Worm (Caenorhabditis elegans) whole organism, young adult: Measurements from ENCODE around the gene vamp-7.
A peak's percentile ranks its signal among the peaks of the same experiment; 100 is the strongest.

ENCODE experiments used
- B0019.2 ChIP-seq: fragments of 200-800 bp; sonication (Bioruptor generic); conservative IDR thresholded peaks from 2 replicates; pipeline ENCODE4 v1.3.6; 2022; ENCODE audit warnings: missing genetic modification reagents, missing genetic modification characterization, missing compliant biosample characterization
- B0035.1 ChIP-seq: sonication (generic microtip); optimal IDR thresholded peaks from 2 replicates; lab custom pipeline; 2016; ENCODE audit warnings: missing genetic modification characterization, mild to moderate bottlenecking, missing compliant biosample characterization, missing genotype, missing genetic modification reagents
- D2030.7 ChIP-seq: fragments of 200-800 bp; sonication (Bioruptor generic); IDR thresholded peaks from 2 replicates; pipeline ENCODE4 v1.3.6; 2022; ENCODE audit warnings: missing genetic modification reagents, missing genetic modification characterization, missing compliant biosample characterization
- F22D6.2 ChIP-seq: sonication (generic microtip); optimal IDR thresholded peaks from 2 replicates; lab custom pipeline; 2016; ENCODE audit warnings: mild to moderate bottlenecking, missing genetic modification characterization, missing compliant biosample characterization
- F23B12.7 ChIP-seq: sonication (generic microtip); optimal IDR thresholded peaks from 2 replicates; lab custom pipeline; 2017; ENCODE audit warnings: missing genetic modification characterization, mild to moderate bottlenecking, missing compliant biosample characterization, antibody characterized with exemption, moderate library complexity; ENCODE audit not compliant: insufficient read depth
- F33H1.4 ChIP-seq: fragments of 200-800 bp; sonication (Bioruptor generic); IDR thresholded peaks from 2 replicates; pipeline ENCODE4 v1.3.6; 2022; ENCODE audit warnings: missing genetic modification reagents, missing genetic modification characterization, missing compliant biosample characterization
- F37B4.10 ChIP-seq: fragments of 200-800 bp; sonication (Bioruptor generic); IDR thresholded peaks from 2 replicates; pipeline ENCODE4 v1.3.6; 2022; ENCODE audit warnings: missing genetic modification characterization, missing compliant biosample characterization
- K12H6.12 ChIP-seq: fragments of 200-800 bp; sonication (Bioruptor generic); optimal IDR thresholded peaks from 2 replicates; lab custom pipeline; 2018; ENCODE audit warnings: mild to moderate bottlenecking, missing genetic modification characterization, missing compliant biosample characterization
- T07F8.4 ChIP-seq: sonication (generic microtip); optimal IDR thresholded peaks from 2 replicates; lab custom pipeline; 2016; ENCODE audit warnings: mild to moderate bottlenecking, missing genetic modification characterization, moderate library complexity, missing compliant biosample characterization
- T26A5.8 ChIP-seq: sonication (generic microtip); optimal IDR thresholded peaks from 2 replicates; lab custom pipeline; 2016; ENCODE audit warnings: missing genetic modification characterization, missing compliant biosample characterization
- Y67H2A.10 ChIP-seq: fragments of 200-800 bp; sonication (Bioruptor generic); conservative IDR thresholded peaks from 2 replicates; pipeline ENCODE4 v1.3.6; 2022; ENCODE audit warnings: missing genetic modification reagents, missing genetic modification characterization, missing compliant biosample characterization
- ZK185.1 ChIP-seq: sonication (generic microtip); optimal IDR thresholded peaks from 2 replicates; lab custom pipeline; 2016; ENCODE audit warnings: mild to moderate bottlenecking, missing genetic modification characterization, missing compliant biosample characterization; ENCODE audit not compliant: poor library complexity, severe bottlenecking
- ama-1 ChIP-seq, 3 experiments: fragments of 150-350 bp in 1 of 3; sonication (generic microtip) in 2 of 3; optimal IDR thresholded peaks; 2 replicates each; lab custom pipeline; 2014 to 2018; ENCODE audit warnings: missing biosample characterization in 2 of 3, missing genetic modification characterization in 2 of 3, missing genetic modification reagents in 2 of 3
- athp-1 ChIP-seq: sonication (generic microtip); optimal IDR thresholded peaks from 2 replicates; lab custom pipeline; 2017; ENCODE audit warnings: mild to moderate bottlenecking, missing genetic modification characterization, missing compliant biosample characterization
- cebp-1 ChIP-seq, 2 experiments: fragments of 200-800 bp in 1 of 2; sonication (Bioruptor generic) in 1 of 2; sonication (generic microtip) in 1 of 2; IDR thresholded peaks in 1 of 2; optimal IDR thresholded peaks in 1 of 2; 2 replicates each; pipeline versions ENCODE4 v1.3.6 to Lab custom; 2017 to 2022; ENCODE audit warnings: missing compliant biosample characterization in 2 of 2, missing genetic modification characterization in 2 of 2, mild to moderate bottlenecking in 1 of 2, missing genetic modification reagents in 1 of 2, moderate library complexity in 1 of 2
- ceh-91 ChIP-seq: fragments of 200-800 bp; sonication (Bioruptor generic); IDR thresholded peaks from 2 replicates; pipeline ENCODE4 v1.3.6; 2022; ENCODE audit warnings: missing genetic modification reagents, missing genetic modification characterization, missing compliant biosample characterization
- die-1 ChIP-seq: sonication (generic microtip); optimal IDR thresholded peaks from 2 replicates; lab custom pipeline; 2016; ENCODE audit warnings: missing genotype, mild to moderate bottlenecking, missing genetic modification characterization, missing compliant biosample characterization
- egl-18 ChIP-seq: fragments of 200-800 bp; sonication (Bioruptor generic); IDR thresholded peaks from 2 replicates; pipeline ENCODE4 v1.3.6; 2022; ENCODE audit warnings: missing genetic modification reagents, missing genetic modification characterization, missing compliant biosample characterization
- ekl-4 ChIP-seq: fragments of 200-800 bp; sonication (Bioruptor generic); IDR thresholded peaks from 2 replicates; pipeline ENCODE4 v1.3.6; 2022; ENCODE audit warnings: missing genetic modification reagents, missing genetic modification characterization, missing compliant biosample characterization
- him-1 ChIP-seq: sonication (generic microtip); optimal IDR thresholded peaks from 2 replicates; lab custom pipeline; 2016; ENCODE audit warnings: missing genotype, missing genetic modification reagents, missing genetic modification characterization, missing compliant biosample characterization
- hlh-12 ChIP-seq: sonication (generic microtip); optimal IDR thresholded peaks from 2 replicates; lab custom pipeline; 2016; ENCODE audit warnings: missing genetic modification characterization, missing compliant biosample characterization
- lag-1 ChIP-seq: fragments of 200-800 bp; sonication (Bioruptor generic); IDR thresholded peaks from 2 replicates; pipeline ENCODE4 v1.3.6; 2022; ENCODE audit warnings: missing genetic modification reagents, missing genetic modification characterization, missing compliant biosample characterization
- let-526 ChIP-seq: fragments of 200-800 bp; sonication (Bioruptor generic); IDR thresholded peaks from 2 replicates; pipeline ENCODE4 v1.3.6; 2022; ENCODE audit warnings: missing genetic modification reagents, missing genetic modification characterization, missing compliant biosample characterization
- lin-26 ChIP-seq: fragments of 200-800 bp; sonication (Bioruptor generic); IDR thresholded peaks from 2 replicates; pipeline ENCODE4 v1.3.6; 2022; ENCODE audit warnings: missing genetic modification reagents, missing genetic modification characterization, missing compliant biosample characterization
- lin-40 ChIP-seq: sonication (generic microtip); optimal IDR thresholded peaks from 2 replicates; lab custom pipeline; 2016; ENCODE audit warnings: missing genetic modification characterization, mild to moderate bottlenecking, missing compliant biosample characterization, missing genotype, missing genetic modification reagents
- madf-6 ChIP-seq: fragments of 200-800 bp; sonication (Bioruptor generic); IDR thresholded peaks from 2 replicates; pipeline ENCODE4 v1.3.6; 2022; ENCODE audit warnings: missing genetic modification reagents, missing genetic modification characterization, missing compliant biosample characterization
- madf-8 ChIP-seq: fragments of 200-800 bp; sonication (Bioruptor generic); conservative IDR thresholded peaks from 2 replicates; pipeline ENCODE4 v1.3.6; 2022; ENCODE audit warnings: missing genetic modification reagents, missing genetic modification characterization, missing compliant biosample characterization
- mxl-1 ChIP-seq: sonication (generic microtip); optimal IDR thresholded peaks from 2 replicates; lab custom pipeline; 2016; ENCODE audit warnings: missing genetic modification characterization, missing compliant biosample characterization
- nhr-179 ChIP-seq: sonication (generic microtip); optimal IDR thresholded peaks from 2 replicates; lab custom pipeline; 2016; ENCODE audit warnings: mild to moderate bottlenecking, missing genetic modification characterization, missing compliant biosample characterization
- nhr-27 ChIP-seq: fragments of 200-800 bp; sonication (Bioruptor generic); optimal IDR thresholded peaks from 2 replicates; lab custom pipeline; 2018; ENCODE audit warnings: mild to moderate bottlenecking, missing genetic modification characterization, moderate library complexity, missing compliant biosample characterization
- nhr-80 ChIP-seq: sonication (generic microtip); optimal IDR thresholded peaks from 2 replicates; lab custom pipeline; 2016; ENCODE audit warnings: missing genetic modification characterization, missing compliant biosample characterization
- pbrm-1 ChIP-seq: fragments of 200-800 bp; sonication (Bioruptor generic); IDR thresholded peaks from 2 replicates; pipeline ENCODE4 v1.3.6; 2022; ENCODE audit warnings: missing genetic modification reagents, missing genetic modification characterization, missing compliant biosample characterization
- repo-1 ChIP-seq: sonication (generic microtip); optimal IDR thresholded peaks from 2 replicates; lab custom pipeline; 2017; ENCODE audit warnings: mild to moderate bottlenecking, missing genetic modification characterization, missing compliant biosample characterization
- sdz-38 ChIP-seq: sonication (generic microtip); optimal IDR thresholded peaks from 2 replicates; lab custom pipeline; 2016; ENCODE audit warnings: missing genotype, missing genetic modification characterization, missing compliant biosample characterization
- somi-1 ChIP-seq: fragments of 200-800 bp; sonication (Bioruptor generic); optimal IDR thresholded peaks from 2 replicates; lab custom pipeline; 2018; ENCODE audit warnings: mild to moderate bottlenecking, missing genetic modification characterization, missing compliant biosample characterization
- tbx-9 ChIP-seq: sonication (generic microtip); optimal IDR thresholded peaks from 2 replicates; lab custom pipeline; 2016; ENCODE audit warnings: borderline replicate concordance, missing genetic modification characterization, inconsistent platforms, missing compliant biosample characterization
- tlf-1 ChIP-seq: fragments of 200-800 bp; sonication (Bioruptor generic); optimal IDR thresholded peaks from 2 replicates; lab custom pipeline; 2018; ENCODE audit warnings: mild to moderate bottlenecking, missing genetic modification characterization, missing compliant biosample characterization
- zfh-2 ChIP-seq: fragments of 200-800 bp; sonication (Bioruptor generic); conservative IDR thresholded peaks from 2 replicates; pipeline ENCODE4 v1.3.6; 2022; ENCODE audit warnings: missing genetic modification reagents, missing genetic modification characterization, missing compliant biosample characterization
- ztf-18 ChIP-seq: sonication (generic microtip); optimal IDR thresholded peaks from 2 replicates; lab custom pipeline; 2016; ENCODE audit warnings: missing genotype, mild to moderate bottlenecking, missing genetic modification characterization, missing compliant biosample characterization
- ztf-25 ChIP-seq: fragments of 200-800 bp; sonication (Bioruptor generic); IDR thresholded peaks from 2 replicates; pipeline ENCODE4 v1.3.6; 2022; ENCODE audit warnings: missing genetic modification reagents, missing genetic modification characterization, missing compliant biosample characterization
- ztf-28 ChIP-seq: fragments of 200-800 bp; sonication (Bioruptor generic); IDR thresholded peaks from 2 replicates; pipeline ENCODE4 v1.3.6; 2022; ENCODE audit warnings: missing genetic modification reagents, missing genetic modification characterization, missing compliant biosample characterization
- ztf-6 ChIP-seq: fragments of 200-800 bp; sonication (Bioruptor generic); IDR thresholded peaks from 2 replicates; pipeline ENCODE4 v1.3.6; 2022; ENCODE audit warnings: missing genetic modification reagents, missing genetic modification characterization, missing compliant biosample characterization

vamp-7 gene

ce11 chrIV:2628171-2628570 is 20.3 kb downstream of the vamp-7 start, which contains the start of gene ngn-1:
ngn-1 (minus strand) TSS chrIV:2628271.
- TF ChIP-seq tbx-9 (no peak), hlh-12 (no peak), T07F8.4 (tag; lab: Kevin White, UChicago) (no peak), Y67H2A.10 (no peak), T26A5.8 (no peak), F23B12.7 (tag; lab: Kevin White, UChicago) (no peak), D2030.7 (no peak), ekl-4 (GFP tag; lab: Robert Waterston, UW) (no peak), lin-40 (tag; lab: Kevin White, UChicago) (no peak), ama-1 (optimal IDR thresholded peaks at IDR 0.05; lab: Kevin White, UChicago) (no peak), ama-1 (GFP tag; optimal IDR thresholded peaks at IDR 0.05; lab: Kevin White, UChicago) (no peak), ZK185.1 (tag; lab: Kevin White, UChicago) (no peak), cebp-1 (GFP tag; IDR thresholded peaks at IDR 0.05; lab: Robert Waterston, UW) (no peak), cebp-1 (tag; optimal IDR thresholded peaks at IDR 0.05; lab: Kevin White, UChicago) (no peak), lin-26 (GFP tag; lab: Robert Waterston, UW) (no peak), repo-1 (tag; lab: Kevin White, UChicago) (no peak)

- TF ChIP-seq B0019.2 (GFP tag; lab: Robert Waterston, UW) (no peak), lin-40 (tag; lab: Kevin White, UChicago) (no peak), ceh-91 (GFP tag; lab: Robert Waterston, UW) (no peak), pbrm-1 (GFP tag; lab: Robert Waterston, UW) (no peak), mxl-1 (tag; lab: Kevin White, UChicago) (no peak), F37B4.10 (GFP tag; lab: Robert Waterston, UW) (no peak), madf-8 (GFP tag; lab: Robert Waterston, UW) (no peak), egl-18 (no peak), nhr-179 (tag; lab: Kevin White, UChicago) (no peak), athp-1 (tag; lab: Kevin White, UChicago) (no peak), B0035.1 (tag; lab: Kevin White, UChicago) (no peak), ztf-25 (GFP tag; lab: Robert Waterston, UW) (no peak), ztf-18 (tag; lab: Kevin White, UChicago) (no peak), him-1 (tag; lab: Kevin White, UChicago) (no peak), repo-1 (tag; lab: Kevin White, UChicago) (no peak), die-1 (tag; lab: Kevin White, UChicago) (no peak), ztf-28 (GFP tag; lab: Robert Waterston, UW) (no peak)
Measured at ce11 chrIV:2630145-2630544, 22.3 kb downstream of the vamp-7 start.

- no peak for TF ChIP-seq repo-1 (tag; lab: Kevin White, UChicago)
- no peak for TF ChIP-seq F33H1.4 (GFP tag; lab: Robert Waterston, UW)
Measured at ce11 chrIV:2634992-2635391, 27.1 kb downstream of the vamp-7 start.

ce11 chrIV:2639666-2640273 is 31.9 kb downstream of the vamp-7 start:
- peak; percentile 30; the same call in 1 of the 2 replicates for TF ChIP-seq let-526 (GFP tag; lab: Robert Waterston, UW)
- TF ChIP-seq K12H6.12 (tag; lab: Kevin White, UChicago) = no peak
- TF ChIP-seq sdz-38 (tag; lab: Kevin White, UChicago) = no peak
- TF ChIP-seq nhr-27 (tag; lab: Kevin White, UChicago) = no peak
- TF ChIP-seq tbx-9 = no peak
- no peak for TF ChIP-seq lag-1
- TF ChIP-seq F22D6.2 (tag; lab: Kevin White, UChicago) = no peak
- 0 out of 2 replicates have a peak, but pooled peaks have one; percentile 34 for TF ChIP-seq zfh-2 (GFP tag; lab: Robert Waterston, UW)
- peak; percentile 35 for TF ChIP-seq F23B12.7 (tag; lab: Kevin White, UChicago)
- TF ChIP-seq nhr-80 (tag; lab: Kevin White, UChicago) = no peak
- TF ChIP-seq T07F8.4 (tag; lab: Kevin White, UChicago) = peak; percentile 17
- TF ChIP-seq madf-6 = peak; percentile 61
- peak; percentile 58 for TF ChIP-seq lin-40 (tag; lab: Kevin White, UChicago)
- peak; percentile 23 for TF ChIP-seq tlf-1 (GFP tag; lab: Kevin White, UChicago)
- no peak for TF ChIP-seq ztf-6 (GFP tag; lab: Robert Waterston, UW)
- TF ChIP-seq somi-1 (GFP tag; lab: Kevin White, UChicago) = no peak
- peak; percentile 65 for TF ChIP-seq ekl-4 (GFP tag; lab: Robert Waterston, UW)
